Worm (Caenorhabditis elegans) whole organism, L1 larva: ENCODE data around the gene stim-1.

Source experiments
- aha-1 ChIP-seq: fragments of 150-350 bp; optimal IDR thresholded peaks from 2 replicates; lab custom pipeline; 2014; ENCODE audit warnings: missing biosample characterization, missing genetic modification characterization
- ama-1 ChIP-seq: fragments of 150-350 bp; optimal IDR thresholded peaks from 2 replicates; lab custom pipeline; 2014
- blmp-1 ChIP-seq: fragments of 150-350 bp; optimal IDR thresholded peaks from 2 replicates; lab custom pipeline; 2014; ENCODE audit warnings: missing biosample characterization, missing genetic modification characterization
- ceh-63 ChIP-seq: fragments of 200-800 bp; sonication (Bioruptor generic); optimal IDR thresholded peaks from 2 replicates; lab custom pipeline; 2018; ENCODE audit warnings: mild to moderate bottlenecking, missing genetic modification characterization, missing compliant biosample characterization
- ceh-8 ChIP-seq: fragments of 200-800 bp; sonication (Bioruptor generic); optimal IDR thresholded peaks from 2 replicates; lab custom pipeline; 2018; ENCODE audit warnings: mild to moderate bottlenecking, missing genetic modification characterization, moderate library complexity, missing compliant biosample characterization
- ceh-82 ChIP-seq, 3 experiments: fragments of 150-350 bp in 1 of 3; sonication (generic microtip) in 2 of 3; optimal IDR thresholded peaks; 2 replicates each; lab custom pipeline; 2014 to 2017; ENCODE audit warnings: missing biosample characterization in 3 of 3, missing genetic modification characterization in 3 of 3
- efl-1 ChIP-seq, 4 experiments: fragments of 150-350 bp; optimal IDR thresholded peaks in 3 of 4; peaks in 1 of 4; 1 replicate in 1 of 4; 2 replicates in 3 of 4; lab custom pipeline; 2014; ENCODE audit warnings: missing biosample characterization in 2 of 4, missing genetic modification characterization in 2 of 4, missing genetic modification reagents in 2 of 4
- egl-13 ChIP-seq: sonication (generic microtip); optimal IDR thresholded peaks from 2 replicates; lab custom pipeline; 2016; ENCODE audit warnings: missing genotype, missing genetic modification reagents, missing genetic modification characterization, missing compliant biosample characterization
- elt-2 ChIP-seq: sonication (generic microtip); optimal IDR thresholded peaks from 2 replicates; lab custom pipeline; 2016; ENCODE audit warnings: missing genetic modification characterization, mild to moderate bottlenecking, inconsistent platforms, missing compliant biosample characterization, missing genetic modification reagents
- elt-3 ChIP-seq, 6 experiments: fragments of 150-350 bp in 1 of 6; sonication (generic microtip); optimal IDR thresholded peaks; 2 replicates each; lab custom pipeline; 2017 to 2018; ENCODE audit warnings: missing biosample characterization in 6 of 6, missing genetic modification characterization in 6 of 6, inconsistent platforms in 1 of 6
- ets-5 ChIP-seq: fragments of 200-800 bp; sonication (Bioruptor generic); IDR thresholded peaks from 2 replicates; pipeline ENCODE4 v1.3.6; 2022; ENCODE audit warnings: missing genetic modification characterization, missing compliant biosample characterization
- fkh-10 ChIP-seq: sonication (generic microtip); optimal IDR thresholded peaks from 2 replicates; lab custom pipeline; 2017; ENCODE audit warnings: missing biosample characterization, missing genetic modification reagents, missing genetic modification characterization
- fkh-8 ChIP-seq: sonication (generic microtip); optimal IDR thresholded peaks from 2 replicates; lab custom pipeline; 2016; ENCODE audit warnings: mild to moderate bottlenecking, missing genetic modification characterization, missing compliant biosample characterization
- fos-1 ChIP-seq: fragments of 150-350 bp; optimal IDR thresholded peaks from 2 replicates; lab custom pipeline; 2014; ENCODE audit warnings: missing biosample characterization, missing genetic modification characterization
- grh-1 ChIP-seq: fragments of 200-800 bp; sonication (Bioruptor generic); IDR thresholded peaks from 2 replicates; pipeline ENCODE4 v1.3.6; 2022; ENCODE audit warnings: missing genetic modification reagents, missing genetic modification characterization, missing compliant biosample characterization
- hpl-2 ChIP-seq: fragments of 150-350 bp; optimal IDR thresholded peaks from 2 replicates; lab custom pipeline; 2014; ENCODE audit warnings: missing biosample characterization, missing genetic modification reagents, missing genetic modification characterization
- irx-1 ChIP-seq: sonication (generic microtip); optimal IDR thresholded peaks from 2 replicates; lab custom pipeline; 2016; ENCODE audit warnings: missing genetic modification characterization, missing compliant biosample characterization
- jun-1 ChIP-seq: fragments of 150-350 bp; optimal IDR thresholded peaks from 2 replicates; lab custom pipeline; 2014; ENCODE audit warnings: missing biosample characterization, missing genetic modification reagents, missing genetic modification characterization
- lin-14 ChIP-seq: fragments of 200-800 bp; sonication (Bioruptor generic); optimal IDR thresholded peaks from 2 replicates; lab custom pipeline; 2018; ENCODE audit warnings: mild to moderate bottlenecking, missing genetic modification characterization, moderate library complexity, missing compliant biosample characterization
- lin-35 ChIP-seq, 2 experiments: fragments of 150-350 bp; optimal IDR thresholded peaks; 2 replicates each; lab custom pipeline; 2014; ENCODE audit warnings: missing biosample characterization in 2 of 2, missing genetic modification characterization in 2 of 2, missing genetic modification reagents in 2 of 2
- mab-9 ChIP-seq: fragments of 200-800 bp; sonication (Bioruptor generic); IDR thresholded peaks from 2 replicates; pipeline ENCODE4 v1.3.6; 2022; ENCODE audit warnings: missing genetic modification reagents, missing genetic modification characterization, missing compliant biosample characterization
- mdl-1 ChIP-seq, 2 experiments: fragments of 150-350 bp; optimal IDR thresholded peaks; 2 replicates each; lab custom pipeline; 2014 to 2017; ENCODE audit warnings: missing biosample characterization in 2 of 2, missing genetic modification characterization in 2 of 2, inconsistent platforms in 1 of 2
- nhr-11 ChIP-seq: fragments of 150-350 bp; optimal IDR thresholded peaks from 2 replicates; lab custom pipeline; 2014; ENCODE audit warnings: missing biosample characterization, missing genetic modification characterization
- nhr-19 ChIP-seq: fragments of 200-800 bp; sonication (Bioruptor generic); conservative IDR thresholded peaks from 2 replicates; pipeline ENCODE4 v1.3.6; 2022; ENCODE audit warnings: missing genetic modification characterization, missing compliant biosample characterization
- nhr-20 ChIP-seq: sonication (generic microtip); optimal IDR thresholded peaks from 2 replicates; lab custom pipeline; 2016; ENCODE audit warnings: mild to moderate bottlenecking, missing genetic modification characterization, missing compliant biosample characterization
- nhr-71 ChIP-seq: sonication (generic microtip); optimal IDR thresholded peaks from 2 replicates; lab custom pipeline; 2016; ENCODE audit warnings: mild to moderate bottlenecking, missing genetic modification characterization, moderate library complexity, missing compliant biosample characterization
- nhr-84 ChIP-seq: sonication (generic microtip); optimal IDR thresholded peaks from 2 replicates; lab custom pipeline; 2017; ENCODE audit warnings: missing biosample characterization, missing genetic modification characterization
- nhr-85 ChIP-seq: sonication (generic microtip); peaks from one replicate; lab custom pipeline; 2016; ENCODE audit warnings: missing genetic modification characterization, inconsistent platforms, missing compliant biosample characterization
- pag-3 ChIP-seq: sonication (generic microtip); optimal IDR thresholded peaks from 2 replicates; lab custom pipeline; 2017; ENCODE audit warnings: missing genetic modification characterization, mild to moderate bottlenecking, missing compliant biosample characterization, antibody characterized with exemption, borderline replicate concordance; ENCODE audit not compliant: insufficient read depth
- pqm-1 ChIP-seq: sonication (generic microtip); optimal IDR thresholded peaks from 3 replicates; lab custom pipeline; 2017; ENCODE audit warnings: missing biosample characterization, missing genetic modification characterization
- skn-1 ChIP-seq: fragments of 150-350 bp; optimal IDR thresholded peaks from 2 replicates; lab custom pipeline; 2014; ENCODE audit warnings: missing biosample characterization, missing genetic modification characterization
- snpc-4 ChIP-seq: fragments of 150-350 bp; optimal IDR thresholded peaks from 2 replicates; lab custom pipeline; 2014; ENCODE audit warnings: missing biosample characterization, missing genetic modification characterization
- snu-23 ChIP-seq: sonication (generic microtip); optimal IDR thresholded peaks from 2 replicates; lab custom pipeline; 2016; ENCODE audit warnings: missing genetic modification characterization, missing compliant biosample characterization
- swsn-7 ChIP-seq: sonication (generic microtip); optimal IDR thresholded peaks from 2 replicates; lab custom pipeline; 2016; ENCODE audit warnings: missing genetic modification characterization, missing compliant biosample characterization
- unc-130 ChIP-seq: fragments of 150-350 bp; optimal IDR thresholded peaks from 2 replicates; lab custom pipeline; 2017; ENCODE audit warnings: missing biosample characterization, missing genetic modification characterization, inconsistent platforms
- unc-62 ChIP-seq: fragments of 150-350 bp; optimal IDR thresholded peaks from 2 replicates; lab custom pipeline; 2014; ENCODE audit warnings: missing biosample characterization, missing genetic modification reagents, missing genetic modification characterization
- unc-86 ChIP-seq: sonication (generic microtip); optimal IDR thresholded peaks from 2 replicates; lab custom pipeline; 2016; ENCODE audit warnings: missing genetic modification characterization, missing compliant biosample characterization
- unc-98 ChIP-seq: fragments of 200-800 bp; sonication (Bioruptor generic); IDR thresholded peaks from 2 replicates; pipeline ENCODE4 v1.3.6; 2022; ENCODE audit warnings: missing genetic modification characterization, missing compliant biosample characterization
- xbp-1 ChIP-seq: sonication (generic microtip); optimal IDR thresholded peaks from 2 replicates; lab custom pipeline; 2016; ENCODE audit warnings: missing genetic modification characterization, missing compliant biosample characterization
- zip-4 ChIP-seq: fragments of 200-800 bp; sonication (Bioruptor generic); optimal IDR thresholded peaks from 2 replicates; lab custom pipeline; 2018; ENCODE audit warnings: mild to moderate bottlenecking, missing genetic modification characterization, moderate library complexity, missing compliant biosample characterization
- ztf-11 ChIP-seq, 2 experiments: sonication (generic microtip); optimal IDR thresholded peaks; 2 replicates each; lab custom pipeline; 2016 to 2017; ENCODE audit warnings: missing genetic modification characterization in 2 of 2, missing biosample characterization in 1 of 2, missing compliant biosample characterization in 1 of 2
- ztf-4 ChIP-seq: fragments of 150-350 bp; optimal IDR thresholded peaks from 2 replicates; lab custom pipeline; 2014; ENCODE audit warnings: missing biosample characterization, missing genetic modification characterization

stim-1 gene

DNA sequence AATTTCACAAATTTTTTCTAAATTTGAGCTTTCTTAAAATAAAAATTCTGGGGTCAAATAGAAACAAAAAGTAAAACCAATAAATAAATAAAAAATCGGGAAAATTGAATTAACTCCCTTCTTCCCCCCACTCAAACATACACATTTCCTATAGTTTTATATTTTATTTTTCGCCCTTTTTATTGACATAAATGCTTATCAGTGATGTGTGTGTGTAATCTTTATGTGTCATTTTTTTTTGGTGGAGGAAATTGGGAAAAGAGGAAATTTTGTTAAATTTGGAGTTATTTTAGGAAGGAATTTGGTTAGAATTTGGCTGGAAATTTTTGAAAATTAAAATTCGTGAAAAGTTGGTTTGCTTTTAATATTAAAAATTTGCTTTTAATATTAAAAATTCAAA, 4.0 kb upstream of the stim-1 start:
- TF ChIP-seq fos-1 (tag; lab: Kevin White, UChicago) (no peak), elt-2 (tag; lab: Kevin White, UChicago) (no peak), unc-130 (no peak), irx-1 (no peak), swsn-7 (no peak), nhr-19 (GFP tag; lab: Robert Waterston, UW) (no peak), skn-1 (tag; lab: Kevin White, UChicago) (no peak), snpc-4 (tag; lab: Kevin White, UChicago) (no peak), fkh-8 (tag; lab: Kevin White, UChicago) (no peak), hpl-2 (GFP tag; lab: Kevin White, UChicago) (no peak), aha-1 (tag; lab: Kevin White, UChicago) (no peak), pag-3 (tag; lab: Kevin White, UChicago) (no peak)

- TF ChIP-seq mab-9 (GFP tag; lab: Robert Waterston, UW) (peak; percentile 67; the same call in 1 of the 2 replicates), nhr-19 (GFP tag; lab: Robert Waterston, UW) (peak; percentile 57), ets-5 (GFP tag; lab: Robert Waterston, UW) (peak; percentile 96; the same call in 1 of the 2 replicates), unc-98 (peak; percentile 64), grh-1 (GFP tag; lab: Robert Waterston, UW) (peak; percentile 51; the same call in 1 of the 2 replicates)
These were observed 3.2 kb downstream of the stim-1 start for ce11 chrIII:415331-415775.

- TF ChIP-seq mdl-1 (tag; optimal IDR thresholded peaks at IDR 0.05; lab: Kevin White, UChicago) = peak in 1 of 2 experiments; percentile 49
- TF ChIP-seq unc-86 = no peak
- peak; percentile 48 for TF ChIP-seq snu-23 (GFP tag; lab: Kevin White, UChicago)
- TF ChIP-seq nhr-71 (tag; lab: Kevin White, UChicago) = peak; percentile 37
- peak; percentile 43 for TF ChIP-seq blmp-1 (tag; lab: Kevin White, UChicago)
- peak; percentile 48 for TF ChIP-seq nhr-20 (tag; lab: Kevin White, UChicago)
- peak in 1 of 2 experiments; percentile 63 for TF ChIP-seq lin-35 (GFP tag; optimal IDR thresholded peaks at IDR 0.05; lab: Kevin White, UChicago)
- TF ChIP-seq fkh-8 (tag; lab: Kevin White, UChicago) = no peak
- peak in 1 of 6 experiments; percentile 63 for TF ChIP-seq elt-3 (tag; optimal IDR thresholded peaks at IDR 0.05; lab: Kevin White, UChicago)
- TF ChIP-seq nhr-85 (tag; lab: Kevin White, UChicago) = peak; percentile 64
These were observed 16.3 kb downstream of the stim-1 start, which contains the start of the genes Y55B1BL.1 and Y55B1BL.2 for ce11 chrIII:402168-402813. Y55B1BL.1 (plus strand) TSS chrIII:402384. Y55B1BL.2 (plus strand) TSS chrIII:402763.

- TF ChIP-seq nhr-20 (tag; lab: Kevin White, UChicago) (peak; percentile 19), blmp-1 (tag; lab: Kevin White, UChicago) (peak; percentile 10), xbp-1 (no peak), nhr-11 (no peak), ztf-11 (tag; optimal IDR thresholded peaks at IDR 0.05; lab: Kevin White, UChicago) (no peak), ceh-8 (GFP tag; lab: Kevin White, UChicago) (no peak), elt-3 (tag; optimal IDR thresholded peaks at IDR 0.05; lab: Kevin White, UChicago) (peak in 1 of 6 experiments; percentile 16), ama-1 (lab: Kevin White, UChicago) (no peak), zip-4 (GFP tag; lab: Kevin White, UChicago) (no peak), snu-23 (GFP tag; lab: Kevin White, UChicago) (peak; percentile 8), ztf-4 (tag; lab: Kevin White, UChicago) (no peak), ets-5 (GFP tag; lab: Robert Waterston, UW) (no peak), efl-1 (optimal IDR thresholded peaks at IDR 0.05; lab: Kevin White, UChicago) (no peak), efl-1 (GFP tag; optimal IDR thresholded peaks at IDR 0.05 in 1 of 2; lab: Kevin White, UChicago) (no peak), mab-9 (GFP tag; lab: Robert Waterston, UW) (no peak), unc-62 (no peak), elt-2 (tag; lab: Kevin White, UChicago) (no peak), egl-13 (no peak), nhr-71 (tag; lab: Kevin White, UChicago) (peak; percentile 5), lin-14 (GFP tag; lab: Kevin White, UChicago) (no peak), jun-1 (tag; lab: Kevin White, UChicago) (no peak), fkh-8 (tag; lab: Kevin White, UChicago) (no peak), grh-1 (GFP tag; lab: Robert Waterston, UW) (0 out of 2 replicates have a peak, but pooled peaks have one; percentile 28), nhr-84 (tag; lab: Kevin White, UChicago) (no peak), ceh-63 (GFP tag; lab: Kevin White, UChicago) (no peak), ceh-82 (tag; optimal IDR thresholded peaks at IDR 0.05; lab: Kevin White, UChicago) (no peak), pqm-1 (tag; lab: Kevin White, UChicago) (no peak), nhr-85 (tag; lab: Kevin White, UChicago) (peak; percentile 88), fkh-10 (GFP tag; lab: Kevin White, UChicago) (no peak)
These were observed 17.7 kb downstream of the stim-1 start for ce11 chrIII:400898-401297.
